Worm (Caenorhabditis elegans) whole organism, early embryonic: ENCODE data around the gene clec-252.
A peak's percentile ranks its signal among the peaks of the same experiment; 100 is the strongest.

ENCODE experiments used
- B0310.2 ChIP-seq: sonication (generic microtip); optimal IDR thresholded peaks from 2 replicates; lab custom pipeline; 2016; ENCODE audit warnings: mild to moderate bottlenecking, missing genetic modification characterization, missing compliant biosample characterization
- F13C5.2 ChIP-seq: sonication (generic microtip); optimal IDR thresholded peaks from 2 replicates; lab custom pipeline; 2017; ENCODE audit warnings: mild to moderate bottlenecking, missing genetic modification characterization, inconsistent platforms, missing compliant biosample characterization
- aly-1 ChIP-seq: sonication (generic microtip); optimal IDR thresholded peaks from 2 replicates; lab custom pipeline; 2016; ENCODE audit warnings: missing genetic modification characterization, missing compliant biosample characterization
- ama-1 ChIP-seq: fragments of 150-350 bp; optimal IDR thresholded peaks from 2 replicates; lab custom pipeline; 2014
- ceh-13 ChIP-seq: fragments of 200-800 bp; sonication (Bioruptor generic); optimal IDR thresholded peaks from 2 replicates; lab custom pipeline; 2018; ENCODE audit warnings: mild to moderate bottlenecking, missing genetic modification characterization, missing compliant biosample characterization
- ceh-36 ChIP-seq: sonication (generic microtip); optimal IDR thresholded peaks from 2 replicates; lab custom pipeline; 2016; ENCODE audit warnings: missing genetic modification characterization, inconsistent platforms, missing compliant biosample characterization
- ets-7 ChIP-seq: sonication (generic microtip); optimal IDR thresholded peaks from 2 replicates; lab custom pipeline; 2016; ENCODE audit warnings: missing genotype, missing genetic modification characterization, missing compliant biosample characterization
- flt-1 ChIP-seq: fragments of 200-800 bp; sonication (Bioruptor generic); IDR thresholded peaks from 2 replicates; pipeline ENCODE4 v1.3.6; 2022; ENCODE audit warnings: missing genetic modification characterization, missing compliant biosample characterization
- hmbx-1 ChIP-seq: sonication (generic microtip); optimal IDR thresholded peaks from 2 replicates; lab custom pipeline; 2016; ENCODE audit warnings: mild to moderate bottlenecking, missing genetic modification characterization, missing compliant biosample characterization
- hmg-4 ChIP-seq: fragments of 200-800 bp; sonication (Bioruptor generic); optimal IDR thresholded peaks from 2 replicates; lab custom pipeline; 2018; ENCODE audit warnings: mild to moderate bottlenecking, missing genetic modification characterization, missing compliant biosample characterization
- hnd-1 ChIP-seq: sonication (generic microtip); optimal IDR thresholded peaks from 2 replicates; lab custom pipeline; 2016; ENCODE audit warnings: missing genetic modification characterization, missing compliant biosample characterization
- pes-1 ChIP-seq: fragments of 200-800 bp; sonication (Bioruptor generic); IDR thresholded peaks from 2 replicates; pipeline ENCODE4 v1.3.6; 2022; ENCODE audit warnings: missing genetic modification reagents, missing genetic modification characterization, missing compliant biosample characterization
- scrt-1 ChIP-seq: fragments of 200-800 bp; sonication (Bioruptor generic); IDR thresholded peaks from 2 replicates; pipeline ENCODE4 v1.3.6; 2022; ENCODE audit warnings: missing genetic modification characterization, missing compliant biosample characterization
- sea-1 ChIP-seq: fragments of 200-800 bp; sonication (Bioruptor generic); conservative IDR thresholded peaks from 2 replicates; pipeline ENCODE4 v1.3.6; 2022; ENCODE audit warnings: missing genetic modification characterization, missing compliant biosample characterization
- tbx-11 ChIP-seq: fragments of 200-800 bp; sonication (Bioruptor generic); IDR thresholded peaks from 2 replicates; pipeline ENCODE4 v1.3.6; 2022; ENCODE audit warnings: missing genetic modification characterization, missing compliant biosample characterization
- tbx-37 ChIP-seq: fragments of 200-800 bp; sonication (Bioruptor generic); conservative IDR thresholded peaks from 2 replicates; pipeline ENCODE4 v1.3.6; 2022; ENCODE audit warnings: missing genetic modification reagents, missing genetic modification characterization, missing compliant biosample characterization
- tra-4 ChIP-seq: sonication (generic microtip); optimal IDR thresholded peaks from 2 replicates; lab custom pipeline; 2017; ENCODE audit warnings: missing genetic modification characterization, missing compliant biosample characterization

Gene clec-252

DNA sequence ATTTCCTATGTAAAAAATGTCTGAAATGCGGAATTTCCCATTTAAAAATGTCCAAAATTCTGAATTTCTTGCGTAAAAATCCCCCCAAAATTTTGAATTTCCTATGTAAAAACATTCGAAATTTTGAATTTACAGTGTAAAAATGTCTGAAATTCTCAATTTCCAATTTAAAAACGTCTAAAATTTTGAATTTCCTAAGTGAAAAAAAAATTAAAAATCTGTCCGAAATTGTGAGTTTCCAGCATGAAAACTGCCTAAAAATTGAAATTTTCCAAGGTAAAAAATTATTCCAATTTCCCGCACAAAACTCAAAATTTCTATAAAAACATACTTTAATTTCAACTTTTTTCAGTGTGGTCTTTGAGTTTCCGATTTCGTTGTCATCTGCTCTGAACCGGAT, 26.8 kb downstream of the clec-252 start:
- TF ChIP-seq ama-1 (lab: Kevin White, UChicago): no peak
- TF ChIP-seq hnd-1 (tag; lab: Kevin White, UChicago): no peak
- no peak for TF ChIP-seq tra-4 (tag; lab: Kevin White, UChicago)
- TF ChIP-seq B0310.2 (tag; lab: Kevin White, UChicago): no peak
- no peak for TF ChIP-seq sea-1 (GFP tag; lab: Robert Waterston, UW)
- no peak for TF ChIP-seq ceh-13 (GFP tag; lab: Kevin White, UChicago)
- no peak for TF ChIP-seq hmg-4 (GFP tag; lab: Kevin White, UChicago)

DNA sequence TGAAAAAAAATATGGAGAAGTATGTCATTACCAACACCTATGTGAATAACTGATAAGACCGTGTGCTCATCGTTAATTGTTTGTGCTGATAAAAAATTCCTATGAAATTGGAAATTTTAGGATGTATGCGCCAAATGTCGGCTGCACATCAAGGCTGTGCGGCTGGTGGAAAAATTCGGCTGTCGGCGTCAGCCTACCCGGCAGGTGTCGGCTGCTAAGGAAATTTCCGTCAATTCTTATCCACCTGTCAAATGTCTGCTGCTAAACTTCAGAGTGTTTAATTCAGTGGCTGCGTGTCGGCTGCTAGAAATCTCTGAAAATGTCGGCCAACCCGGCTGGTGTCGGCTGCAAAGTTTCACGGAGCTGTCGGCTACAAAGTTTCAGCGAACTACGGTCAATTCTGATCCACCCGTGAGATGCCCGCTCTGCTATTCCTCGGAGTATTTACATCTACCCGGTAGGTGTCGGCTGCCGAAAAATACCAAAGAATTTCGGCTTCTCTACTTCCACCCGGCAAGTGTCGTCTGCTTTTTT, 28.6 kb downstream of the clec-252 start, which contains the start of gene Y17D7C.2:
Y17D7C.2 (minus strand) TSS at position 32 of the 534 bp plus-strand sequence.
- TF ChIP-seq flt-1 (GFP tag; lab: Robert Waterston, UW) (peak; percentile 44; the same call in 1 of the 2 replicates), F13C5.2 (no peak), ceh-13 (GFP tag; lab: Kevin White, UChicago) (peak; percentile 70), ama-1 (lab: Kevin White, UChicago) (peak; percentile 33), sea-1 (GFP tag; lab: Robert Waterston, UW) (peak; percentile 84), scrt-1 (GFP tag; lab: Robert Waterston, UW) (peak; percentile 63), B0310.2 (tag; lab: Kevin White, UChicago) (no peak), aly-1 (tag; lab: Kevin White, UChicago) (peak; percentile 86), hmbx-1 (tag; lab: Kevin White, UChicago) (no peak), tbx-11 (GFP tag; lab: Robert Waterston, UW) (peak; percentile 52; the same call in 1 of the 2 replicates), hmg-4 (GFP tag; lab: Kevin White, UChicago) (peak; percentile 1)

DNA sequence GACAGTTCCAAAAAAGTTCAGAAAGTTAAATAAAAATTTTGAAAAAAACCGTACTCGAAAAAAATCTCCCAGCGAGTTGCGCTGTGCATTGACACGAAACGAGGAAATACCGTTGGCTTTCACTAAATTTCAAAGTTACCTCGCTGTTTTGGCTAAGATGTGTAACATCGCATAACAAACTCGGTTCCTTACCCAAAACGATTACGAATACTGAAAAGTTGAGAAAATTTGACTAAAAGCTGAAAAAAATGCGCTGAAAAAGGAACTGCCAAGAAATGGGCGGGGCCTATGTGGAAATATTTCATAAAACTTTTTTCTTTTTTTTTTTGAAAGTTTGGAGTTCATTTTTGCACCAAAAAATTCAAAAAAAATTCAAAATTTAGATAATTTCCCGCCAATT, 29.2 kb downstream of the clec-252 start:
- no peak for TF ChIP-seq tra-4 (tag; lab: Kevin White, UChicago)
- no peak for TF ChIP-seq pes-1 (GFP tag; lab: Robert Waterston, UW)
- TF ChIP-seq scrt-1 (GFP tag; lab: Robert Waterston, UW): no peak
- no peak for TF ChIP-seq B0310.2 (tag; lab: Kevin White, UChicago)
- no peak for TF ChIP-seq ets-7
- no peak for TF ChIP-seq sea-1 (GFP tag; lab: Robert Waterston, UW)
- TF ChIP-seq hmbx-1 (tag; lab: Kevin White, UChicago): no peak
- TF ChIP-seq ceh-36 (tag; lab: Kevin White, UChicago): no peak
- no peak for TF ChIP-seq hmg-4 (GFP tag; lab: Kevin White, UChicago)

ce11 chrV:18712118-18712517, 36.5 kb downstream of the clec-252 start:
- TF ChIP-seq aly-1 (tag; lab: Kevin White, UChicago): peak; percentile 62
- no peak for TF ChIP-seq hmg-4 (GFP tag; lab: Kevin White, UChicago)
- 0 out of 2 replicates have a peak, but pooled peaks have one; percentile 58 for TF ChIP-seq scrt-1 (GFP tag; lab: Robert Waterston, UW)
- TF ChIP-seq flt-1 (GFP tag; lab: Robert Waterston, UW): peak; percentile 40; the same call in 1 of the 2 replicates
- TF ChIP-seq ceh-13 (GFP tag; lab: Kevin White, UChicago): peak; percentile 40
- peak; percentile 74 for TF ChIP-seq sea-1 (GFP tag; lab: Robert Waterston, UW)
- peak; percentile 40; the same call in 1 of the 2 replicates for TF ChIP-seq tbx-11 (GFP tag; lab: Robert Waterston, UW)
- TF ChIP-seq ets-7: no peak

DNA sequence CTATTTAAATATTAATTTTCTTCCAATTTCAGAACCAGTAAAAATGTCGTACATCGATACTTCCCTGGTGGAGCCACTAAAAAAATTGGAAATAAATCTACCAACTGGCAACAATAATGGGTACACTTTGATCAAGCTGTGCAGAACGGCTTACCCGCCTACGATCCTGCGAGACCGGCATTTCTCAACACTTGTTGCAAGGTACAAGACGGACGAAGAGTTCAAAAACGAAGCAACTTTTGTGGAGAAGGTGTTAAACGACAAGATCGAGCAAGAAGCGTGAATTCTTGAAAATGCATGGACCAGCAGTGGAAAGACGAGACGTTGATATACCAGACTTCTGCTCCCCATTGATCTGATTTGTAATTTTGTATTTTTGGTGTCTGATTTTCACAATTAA, 37.3 kb downstream of the clec-252 start:
- no peak for TF ChIP-seq ceh-13 (GFP tag; lab: Kevin White, UChicago)
- TF ChIP-seq F13C5.2: no peak
- TF ChIP-seq B0310.2 (tag; lab: Kevin White, UChicago): no peak

DNA sequence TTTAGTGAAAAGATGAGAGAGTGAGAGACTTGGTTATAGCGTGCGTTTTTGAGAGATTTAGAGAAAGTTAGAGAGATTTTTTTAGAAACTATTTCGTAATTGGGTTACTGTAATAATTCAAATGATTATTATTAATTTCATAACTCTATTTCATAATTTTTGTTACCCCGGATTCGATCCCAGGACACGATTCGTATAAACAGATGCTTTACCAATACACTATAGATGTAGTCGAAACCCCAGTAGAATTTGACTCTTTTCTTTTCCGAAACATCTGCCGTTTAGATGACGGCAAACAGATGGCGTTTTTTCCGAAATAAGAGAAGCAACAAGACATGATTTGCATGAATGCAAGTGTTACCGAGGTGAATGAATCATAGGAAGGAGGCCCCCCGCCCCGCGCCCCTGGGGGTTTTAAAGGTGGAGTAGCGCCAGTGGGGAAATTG, 38.6 kb downstream of the clec-252 start:
- TF ChIP-seq F13C5.2 (no peak), scrt-1 (GFP tag; lab: Robert Waterston, UW) (0 out of 2 replicates have a peak, but pooled peaks have one; percentile 25), ceh-13 (GFP tag; lab: Kevin White, UChicago) (peak; percentile 59), sea-1 (GFP tag; lab: Robert Waterston, UW) (no peak)

DNA sequence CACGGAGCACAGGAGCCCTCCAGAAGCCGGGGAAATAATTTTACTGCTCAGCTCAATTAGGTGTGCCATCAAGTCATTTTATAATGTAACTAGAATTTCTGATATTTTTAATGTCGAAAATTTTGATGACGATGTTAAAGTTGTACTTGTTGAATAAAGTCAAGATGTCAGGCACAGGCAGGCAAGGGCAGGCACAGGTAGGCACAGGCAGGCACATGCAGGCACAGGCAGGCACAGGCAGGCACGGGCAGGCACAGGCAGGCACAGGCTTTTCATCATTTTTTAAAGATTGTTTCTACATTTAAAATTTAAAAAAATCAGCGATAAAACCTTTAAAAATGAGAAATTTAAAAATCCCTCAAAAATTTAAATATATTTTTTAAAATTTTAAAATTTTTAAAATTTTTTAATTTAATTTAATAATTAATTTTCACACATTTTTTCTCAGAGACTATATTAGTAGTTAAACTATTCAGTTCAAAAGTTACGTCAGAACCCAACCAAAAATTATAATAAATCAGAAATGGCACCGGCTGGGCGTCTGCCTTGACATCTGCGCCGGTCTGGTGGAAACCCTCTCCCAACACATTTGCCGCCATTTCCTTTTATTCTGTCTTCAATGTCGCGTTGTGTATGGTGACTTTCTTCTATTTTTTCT, 39.3 kb downstream of the clec-252 start, which contains the start of gene Y17D7C.6:
Y17D7C.6 (plus strand) TSS at position 608 of the 658 bp plus-strand sequence.
- TF ChIP-seq ceh-13 (GFP tag; lab: Kevin White, UChicago) (peak; percentile 56), ets-7 (no peak), ceh-36 (tag; lab: Kevin White, UChicago) (no peak), scrt-1 (GFP tag; lab: Robert Waterston, UW) (no peak)

- TF ChIP-seq tbx-11 (GFP tag; lab: Robert Waterston, UW) (no peak), aly-1 (tag; lab: Kevin White, UChicago) (no peak), ama-1 (lab: Kevin White, UChicago) (no peak), sea-1 (GFP tag; lab: Robert Waterston, UW) (no peak), tra-4 (tag; lab: Kevin White, UChicago) (no peak), tbx-37 (GFP tag; lab: Robert Waterston, UW) (no peak), F13C5.2 (no peak)
These were observed 40.6 kb downstream of the clec-252 start for ce11 chrV:18708015-18708414.
